Worm (Caenorhabditis elegans) whole organism, L3 larva: Measurements from ENCODE around the gene mig-14.

ENCODE experiments used
- R02D3.7 ChIP-seq: fragments of 150-350 bp; optimal IDR thresholded peaks from 2 replicates; lab custom pipeline; 2014; ENCODE audit warnings: missing biosample characterization, missing genetic modification characterization
- ZK546.5 ChIP-seq: sonication (generic microtip); optimal IDR thresholded peaks from 2 replicates; lab custom pipeline; 2017; ENCODE audit warnings: missing biosample characterization, missing genetic modification characterization
- ama-1 ChIP-seq: fragments of 150-350 bp; optimal IDR thresholded peaks from 2 replicates; lab custom pipeline; 2018
- ceh-16 ChIP-seq: sonication (generic microtip); optimal IDR thresholded peaks from 2 replicates; lab custom pipeline; 2017; ENCODE audit warnings: missing biosample characterization, missing genetic modification characterization
- ceh-82 ChIP-seq: fragments of 150-350 bp; optimal IDR thresholded peaks from 2 replicates; lab custom pipeline; 2014; ENCODE audit warnings: missing biosample characterization, missing genetic modification characterization
- daf-12 ChIP-seq: fragments of 150-350 bp; optimal IDR thresholded peaks from 2 replicates; lab custom pipeline; 2014; ENCODE audit warnings: missing biosample characterization, missing genetic modification reagents, missing genetic modification characterization
- egl-27 ChIP-seq: sonication (generic microtip); optimal IDR thresholded peaks from 4 replicates; lab custom pipeline; 2017; ENCODE audit warnings: missing biosample characterization, missing genetic modification reagents, missing genetic modification characterization
- egl-5 ChIP-seq: fragments of 150-350 bp; optimal IDR thresholded peaks from 2 replicates; lab custom pipeline; 2017; ENCODE audit warnings: missing biosample characterization, missing genetic modification reagents, missing genetic modification characterization, inconsistent platforms
- elt-1 ChIP-seq: fragments of 150-350 bp; optimal IDR thresholded peaks from 2 replicates; lab custom pipeline; 2014; ENCODE audit warnings: missing biosample characterization, missing genetic modification characterization
- eor-1 ChIP-seq, 2 experiments: fragments of 150-350 bp; optimal IDR thresholded peaks; 2 replicates each; lab custom pipeline; 2014 to 2018; ENCODE audit warnings: missing biosample characterization in 2 of 2, missing genetic modification characterization in 2 of 2
- fkh-2 ChIP-seq: fragments of 150-350 bp; optimal IDR thresholded peaks from 2 replicates; lab custom pipeline; 2014; ENCODE audit warnings: missing biosample characterization, missing genetic modification reagents, missing genetic modification characterization
- hmg-11 ChIP-seq: sonication (generic microtip); optimal IDR thresholded peaks from 2 replicates; lab custom pipeline; 2016; ENCODE audit warnings: missing genetic modification characterization, missing compliant biosample characterization
- jun-1 ChIP-seq: fragments of 150-350 bp; optimal IDR thresholded peaks from 2 replicates; lab custom pipeline; 2014; ENCODE audit warnings: missing biosample characterization, missing genetic modification reagents, missing genetic modification characterization
- lin-39 ChIP-seq: fragments of 150-350 bp; optimal IDR thresholded peaks from 2 replicates; lab custom pipeline; 2018; ENCODE audit warnings: missing biosample characterization, missing genetic modification reagents, missing genetic modification characterization
- lsy-12 ChIP-seq: sonication (generic microtip); optimal IDR thresholded peaks from 2 replicates; lab custom pipeline; 2016; ENCODE audit warnings: mild to moderate bottlenecking, missing genetic modification characterization, missing compliant biosample characterization
- mdl-1 ChIP-seq: fragments of 150-350 bp; optimal IDR thresholded peaks from 2 replicates; lab custom pipeline; 2014; ENCODE audit warnings: missing biosample characterization, missing genetic modification characterization
- mml-1 ChIP-seq: fragments of 150-350 bp; sonication (generic microtip); optimal IDR thresholded peaks from 3 replicates; lab custom pipeline; 2014; ENCODE audit warnings: missing biosample characterization, missing genetic modification characterization
- nfya-1 ChIP-seq: sonication (generic microtip); optimal IDR thresholded peaks from 2 replicates; lab custom pipeline; 2017; ENCODE audit warnings: missing genetic modification characterization, mild to moderate bottlenecking, missing compliant biosample characterization, antibody characterized with exemption, moderate library complexity; ENCODE audit not compliant: insufficient read depth
- nhr-11 ChIP-seq: fragments of 150-350 bp; optimal IDR thresholded peaks from 2 replicates; lab custom pipeline; 2014; ENCODE audit warnings: missing biosample characterization, missing genetic modification characterization
- nhr-12 ChIP-seq: fragments of 150-350 bp; optimal IDR thresholded peaks from 2 replicates; lab custom pipeline; 2014; ENCODE audit warnings: missing biosample characterization, missing genetic modification characterization
- nhr-237 ChIP-seq: fragments of 150-350 bp; optimal IDR thresholded peaks from 2 replicates; lab custom pipeline; 2014; ENCODE audit warnings: missing biosample characterization, missing genetic modification characterization
- nhr-28 ChIP-seq: fragments of 150-350 bp; optimal IDR thresholded peaks from 2 replicates; lab custom pipeline; 2014; ENCODE audit warnings: missing biosample characterization, missing genetic modification characterization
- nhr-67 ChIP-seq: fragments of 150-350 bp; optimal IDR thresholded peaks from 2 replicates; lab custom pipeline; 2014; ENCODE audit warnings: missing biosample characterization, missing genetic modification characterization
- pha-4 ChIP-seq: fragments of 150-350 bp; optimal IDR thresholded peaks from 2 replicates; lab custom pipeline; 2014; ENCODE audit warnings: missing biosample characterization, missing genetic modification reagents, missing genetic modification characterization
- pqm-1 ChIP-seq: fragments of 150-350 bp; optimal IDR thresholded peaks from 2 replicates; lab custom pipeline; 2017; ENCODE audit warnings: missing biosample characterization, missing genetic modification characterization, inconsistent platforms
- snpc-4 ChIP-seq: fragments of 150-350 bp; optimal IDR thresholded peaks from 2 replicates; lab custom pipeline; 2014; ENCODE audit warnings: missing biosample characterization, missing genetic modification characterization
- unc-62 ChIP-seq: fragments of 150-350 bp; sonication (generic microtip); optimal IDR thresholded peaks from 4 replicates; lab custom pipeline; 2014; ENCODE audit warnings: missing biosample characterization, missing genetic modification reagents, missing genetic modification characterization
- ztf-11 ChIP-seq: fragments of 150-350 bp; optimal IDR thresholded peaks from 2 replicates; lab custom pipeline; 2014; ENCODE audit warnings: missing biosample characterization, missing genetic modification characterization

mig-14 gene

DNA sequence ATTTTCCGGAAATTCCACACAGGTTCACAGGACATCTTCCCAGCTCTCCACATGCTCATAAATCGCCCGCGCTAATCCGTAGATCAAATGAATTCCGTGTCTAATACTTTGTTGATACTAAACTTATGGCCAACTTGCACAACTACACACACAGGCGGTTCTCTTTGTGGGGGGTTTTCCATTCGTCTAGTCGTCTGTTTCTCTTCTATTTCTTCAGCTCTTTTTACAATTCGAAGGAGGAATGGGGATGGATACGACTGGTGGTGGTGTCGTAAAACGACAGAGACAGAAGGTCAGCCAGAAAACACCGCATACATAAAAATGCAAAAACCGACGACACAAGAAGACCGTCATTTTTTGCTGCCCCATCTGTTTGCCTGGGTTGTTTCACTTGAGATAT lies 2.1 kb upstream of the mig-14 start:
- peak; percentile 63 for TF ChIP-seq pha-4
- peak; percentile 22 for TF ChIP-seq nfya-1 (tag; lab: Kevin White, UChicago)
- no peak for TF ChIP-seq jun-1 (tag; lab: Kevin White, UChicago)
- peak; percentile 15 for TF ChIP-seq lin-39 (tag; lab: Kevin White, UChicago)
- TF ChIP-seq ZK546.5 (tag; lab: Kevin White, UChicago) = no peak
- no peak for TF ChIP-seq nhr-12 (tag; lab: Kevin White, UChicago)
- TF ChIP-seq nhr-237 (tag; lab: Kevin White, UChicago) = no peak
- TF ChIP-seq ceh-16 (tag; lab: Kevin White, UChicago) = no peak

DNA sequence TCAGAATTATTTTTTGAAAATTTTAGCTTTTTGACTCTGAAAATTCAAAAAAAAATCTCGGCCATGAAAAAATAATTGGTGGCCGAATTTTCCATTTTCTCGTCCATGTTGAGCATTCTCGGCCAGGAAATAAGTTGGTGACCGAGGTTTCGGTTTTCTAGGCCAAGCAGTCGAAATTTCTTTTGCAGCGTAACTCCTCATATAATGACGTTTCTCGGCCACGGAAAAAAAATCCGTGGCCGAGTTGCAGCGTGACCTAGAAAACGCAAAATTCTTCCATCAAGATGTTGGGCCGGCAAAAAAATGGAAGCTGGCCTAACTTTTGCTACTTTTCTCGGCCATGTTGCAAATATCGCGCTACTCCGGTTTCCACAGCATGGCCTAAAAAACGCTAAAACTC lies 8.6 kb downstream of the mig-14 start:
- TF ChIP-seq egl-5 (tag; lab: Kevin White, UChicago) (no peak), eor-1 (tag; optimal IDR thresholded peaks at IDR 0.05; lab: Kevin White, UChicago) (no peak), pha-4 (no peak), egl-27 (tag; lab: Kevin White, UChicago) (no peak)

DNA sequence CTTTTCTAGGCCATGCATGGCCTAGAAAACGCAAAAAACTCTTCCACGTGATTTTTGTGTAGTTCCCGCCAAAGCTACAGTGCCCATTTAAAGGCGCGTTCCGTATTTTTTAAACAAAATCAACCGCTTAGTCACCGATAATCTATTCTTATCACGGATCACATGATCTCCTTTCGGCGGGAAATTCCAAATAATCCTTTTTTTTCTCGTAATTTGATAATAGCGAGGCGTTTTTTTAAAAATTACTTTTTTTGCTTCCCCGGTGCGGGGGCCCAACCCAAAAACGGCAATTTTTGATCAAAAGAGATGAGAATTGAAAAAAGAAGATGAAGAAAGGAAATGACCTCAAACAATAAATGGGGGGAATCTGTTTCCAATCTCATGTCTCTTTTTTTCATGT lies 9.5 kb downstream of the mig-14 start:
- TF ChIP-seq pha-4 = peak; percentile 45
- TF ChIP-seq nhr-11 (tag; lab: Kevin White, UChicago) = no peak

DNA sequence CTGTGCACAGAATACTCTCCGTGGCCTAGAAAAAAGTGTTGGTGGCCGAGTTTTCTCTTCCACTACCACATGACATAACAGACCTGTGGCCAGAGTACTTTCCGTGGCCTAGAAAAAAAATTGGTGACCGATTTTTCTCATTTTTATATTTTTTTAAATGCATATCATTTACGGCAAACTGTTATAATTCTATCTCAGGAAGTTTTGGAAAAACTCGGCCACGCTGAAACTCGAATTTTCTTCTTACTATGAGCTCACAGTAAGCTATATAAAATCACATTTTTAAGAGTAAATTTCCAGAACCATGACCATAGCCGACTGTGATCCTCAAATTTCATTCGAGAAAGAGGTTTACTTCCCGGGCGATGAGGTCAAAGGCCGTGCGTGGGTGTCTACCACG lies 10.5 kb downstream of the mig-14 start, which contains the start of gene arrd-14:
TSS of gene arrd-14 (plus strand) at position 301 of the 400 bp plus-strand sequence.
- TF ChIP-seq nhr-28 (tag; lab: Kevin White, UChicago) = no peak
- no peak for TF ChIP-seq ceh-82
- no peak for TF ChIP-seq mml-1 (tag; lab: Kevin White, UChicago)
- TF ChIP-seq egl-5 (tag; lab: Kevin White, UChicago) = no peak
- TF ChIP-seq ztf-11 (tag; lab: Kevin White, UChicago) = no peak
- no peak for TF ChIP-seq pqm-1 (tag; lab: Kevin White, UChicago)

DNA sequence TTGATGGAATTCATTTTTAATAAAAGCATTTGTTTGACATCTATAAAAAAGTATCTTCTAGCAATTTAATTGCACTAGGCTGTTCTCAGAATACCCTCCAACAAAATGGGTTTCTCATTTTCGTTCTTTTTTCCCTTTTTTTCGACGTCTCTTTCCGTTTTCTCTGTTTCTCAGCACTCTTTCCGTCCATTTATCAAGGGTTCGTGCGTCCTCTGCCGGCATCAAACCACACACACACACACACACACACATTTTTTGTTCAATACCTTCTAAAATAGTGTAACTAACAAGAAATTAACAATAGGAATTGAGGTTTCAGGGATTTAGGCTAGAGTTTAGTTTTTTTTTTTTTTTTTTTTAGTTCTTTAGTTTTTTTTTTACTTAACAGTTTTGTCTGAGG lies 14.7 kb downstream of the mig-14 start:
- TF ChIP-seq lin-39 (tag; lab: Kevin White, UChicago) (peak; percentile 40), elt-1 (tag; lab: Kevin White, UChicago) (no peak), nfya-1 (tag; lab: Kevin White, UChicago) (peak; percentile 29), hmg-11 (tag; lab: Kevin White, UChicago) (peak; percentile 15)

DNA sequence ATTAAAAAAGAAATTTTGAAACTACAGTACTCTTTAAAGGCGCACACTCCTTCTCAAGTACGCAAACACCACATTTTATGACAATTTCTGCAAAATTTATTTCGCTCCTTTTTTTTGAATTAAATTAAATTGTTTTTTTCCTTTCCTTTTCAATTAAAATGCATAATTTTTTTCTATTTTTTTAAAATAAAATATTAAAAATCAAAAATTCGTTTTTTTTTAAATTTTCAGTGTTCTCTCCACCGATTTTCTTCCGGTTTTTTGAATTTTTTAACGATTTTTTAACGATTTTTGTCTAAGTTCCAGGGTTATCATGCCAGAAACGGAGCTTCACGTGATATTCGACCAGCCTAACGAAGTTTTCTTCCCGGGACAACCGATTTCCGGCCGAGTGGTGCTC lies 16.6 kb downstream of the mig-14 start, which contains the start of gene arrd-13:
TSS of gene arrd-13 (plus strand) at position 301 of the 400 bp plus-strand sequence.
- TF ChIP-seq fkh-2 (no peak), daf-12 (tag; lab: Kevin White, UChicago) (no peak), snpc-4 (tag; lab: Kevin White, UChicago) (no peak), mml-1 (tag; lab: Kevin White, UChicago) (no peak), lin-39 (tag; lab: Kevin White, UChicago) (no peak), R02D3.7 (tag; lab: Kevin White, UChicago) (no peak), nhr-237 (tag; lab: Kevin White, UChicago) (no peak), mdl-1 (tag; lab: Kevin White, UChicago) (no peak), ama-1 (lab: Kevin White, UChicago) (no peak), nfya-1 (tag; lab: Kevin White, UChicago) (no peak), lsy-12 (tag; lab: Kevin White, UChicago) (no peak), ztf-11 (tag; lab: Kevin White, UChicago) (no peak), nhr-67 (tag; lab: Kevin White, UChicago) (no peak)
- TF ChIP-seq, all 47 proteins: peak for 0

DNA sequence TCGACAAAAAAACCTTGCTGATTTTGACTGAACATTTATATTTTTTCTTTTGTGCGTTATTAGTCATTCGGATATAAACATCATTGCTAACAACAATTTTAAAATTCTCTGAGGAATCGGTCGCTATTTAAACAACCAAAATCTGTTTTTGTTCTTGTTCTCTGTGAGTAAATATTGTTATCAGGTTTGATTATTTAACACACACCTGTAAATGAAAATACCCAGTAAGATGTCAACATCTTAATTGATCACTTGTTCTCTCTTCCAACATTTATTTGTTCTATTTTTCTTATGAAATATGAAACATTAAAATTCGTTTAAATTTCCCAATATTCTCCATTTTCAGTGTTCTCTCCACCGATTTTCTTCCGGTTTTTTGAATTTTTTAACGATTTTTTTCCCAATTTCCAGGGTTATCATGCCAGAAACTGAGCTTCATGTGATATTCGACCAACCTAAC lies 21.5 kb downstream of the mig-14 start, which contains the start of gene arrd-11:
TSS of gene arrd-11 (plus strand) at position 410 of the 460 bp plus-strand sequence.
- TF ChIP-seq pha-4 (peak; percentile 75), unc-62 (no peak)
